Worm (Caenorhabditis elegans) whole organism, L4 larva: Measurements from ENCODE around the gene mxl-3.
A peak's percentile ranks its signal among the peaks of the same experiment; 100 is the strongest.

ENCODE experiments used
- F49E8.2 ChIP-seq: sonication (generic microtip); optimal IDR thresholded peaks from 2 replicates; lab custom pipeline; 2016; ENCODE audit warnings: missing compliant biosample characterization, mild to moderate bottlenecking, missing genetic modification characterization, borderline replicate concordance
- T20F7.1 ChIP-seq: fragments of 200-800 bp; sonication (Bioruptor generic); optimal IDR thresholded peaks from 2 replicates; lab custom pipeline; 2018; ENCODE audit warnings: mild to moderate bottlenecking, missing genetic modification characterization, missing compliant biosample characterization
- Y105C5A.15 ChIP-seq: fragments of 200-800 bp; sonication (Bioruptor generic); IDR thresholded peaks from 2 replicates; pipeline ENCODE4 v1.3.6; 2022; ENCODE audit warnings: missing genetic modification characterization, missing compliant biosample characterization
- Y48G9A.11 ChIP-seq: fragments of 200-800 bp; sonication (Bioruptor generic); IDR thresholded peaks from 2 replicates; pipeline ENCODE4 v1.3.6; 2022; ENCODE audit warnings: missing genetic modification reagents, missing genetic modification characterization, missing compliant biosample characterization
- Y5F2A.4 ChIP-seq: fragments of 200-800 bp; sonication (Bioruptor generic); optimal IDR thresholded peaks from 2 replicates; lab custom pipeline; 2018; ENCODE audit warnings: mild to moderate bottlenecking, missing genetic modification characterization, missing compliant biosample characterization
- Y75B8A.6 ChIP-seq: fragments of 200-800 bp; sonication (Bioruptor generic); IDR thresholded peaks from 2 replicates; pipeline ENCODE4 v1.3.6; 2022; ENCODE audit warnings: missing genetic modification reagents, missing genetic modification characterization, missing compliant biosample characterization
- ZK337.2 ChIP-seq: fragments of 200-800 bp; sonication (Bioruptor generic); IDR thresholded peaks from 2 replicates; pipeline ENCODE4 v1.3.6; 2022; ENCODE audit warnings: missing genetic modification reagents, missing genetic modification characterization, missing compliant biosample characterization
- ama-1 ChIP-seq: fragments of 150-350 bp; optimal IDR thresholded peaks from 2 replicates; lab custom pipeline; 2014; ENCODE audit warnings: inconsistent platforms, mixed read lengths
- arid-1 ChIP-seq: fragments of 200-800 bp; sonication (Bioruptor generic); conservative IDR thresholded peaks from 2 replicates; pipeline ENCODE4 v1.3.6; 2022; ENCODE audit warnings: missing genetic modification reagents, missing genetic modification characterization, missing compliant biosample characterization
- ceh-20 ChIP-seq: fragments of 200-800 bp; sonication (Bioruptor generic); IDR thresholded peaks from 2 replicates; pipeline ENCODE4 v1.3.6; 2022; ENCODE audit warnings: missing genetic modification reagents, missing genetic modification characterization, missing compliant biosample characterization
- ceh-28 ChIP-seq: fragments of 150-350 bp; optimal IDR thresholded peaks from 2 replicates; lab custom pipeline; 2014; ENCODE audit warnings: missing biosample characterization, missing genetic modification reagents, missing genetic modification characterization
- ceh-32 ChIP-seq: sonication (generic microtip); optimal IDR thresholded peaks from 2 replicates; lab custom pipeline; 2016; ENCODE audit warnings: mild to moderate bottlenecking, missing genetic modification characterization, missing compliant biosample characterization; ENCODE audit not compliant: poor library complexity
- ceh-82 ChIP-seq: sonication (generic microtip); optimal IDR thresholded peaks from 2 replicates; lab custom pipeline; 2017; ENCODE audit warnings: missing biosample characterization, missing genetic modification characterization
- ctbp-1 ChIP-seq: fragments of 200-800 bp; sonication (Bioruptor generic); IDR thresholded peaks from 2 replicates; pipeline ENCODE4 v1.3.6; 2022; ENCODE audit warnings: missing genetic modification reagents, missing genetic modification characterization, missing compliant biosample characterization
- daf-19 ChIP-seq: fragments of 200-800 bp; sonication (Bioruptor generic); conservative IDR thresholded peaks from 2 replicates; pipeline ENCODE4 v1.3.6; 2022; ENCODE audit warnings: missing genetic modification characterization, missing compliant biosample characterization
- dmd-6 ChIP-seq: fragments of 200-800 bp; sonication (Bioruptor generic); IDR thresholded peaks from 2 replicates; pipeline ENCODE4 v1.3.6; 2022; ENCODE audit warnings: missing genetic modification reagents, missing genetic modification characterization, missing compliant biosample characterization
- dmd-9 ChIP-seq: fragments of 200-800 bp; sonication (Bioruptor generic); IDR thresholded peaks from 2 replicates; pipeline ENCODE4 v1.3.6; 2022; ENCODE audit warnings: missing genetic modification reagents, missing genetic modification characterization, missing compliant biosample characterization
- duxl-1 ChIP-seq: sonication (generic microtip); optimal IDR thresholded peaks from 2 replicates; lab custom pipeline; 2016; ENCODE audit warnings: mild to moderate bottlenecking, missing genetic modification characterization, moderate library complexity, missing compliant biosample characterization; ENCODE audit not compliant: poor library complexity
- gei-8 ChIP-seq: fragments of 200-800 bp; sonication (Bioruptor generic); optimal IDR thresholded peaks from 2 replicates; lab custom pipeline; 2018; ENCODE audit warnings: mild to moderate bottlenecking, missing genetic modification characterization, missing compliant biosample characterization
- hif-1 ChIP-seq, 2 experiments: sonication (generic microtip); optimal IDR thresholded peaks; 2 replicates each; lab custom pipeline; 2016 to 2017; ENCODE audit warnings: missing compliant biosample characterization in 2 of 2, missing genetic modification characterization in 2 of 2, missing genetic modification reagents in 2 of 2, missing genotype in 2 of 2, mild to moderate bottlenecking in 1 of 2
- hlh-30 ChIP-seq: sonication (generic microtip); optimal IDR thresholded peaks from 2 replicates; lab custom pipeline; 2017; ENCODE audit warnings: antibody characterized with exemption, mild to moderate bottlenecking, missing genetic modification characterization, missing compliant biosample characterization; ENCODE audit not compliant: insufficient read depth
- jun-1 ChIP-seq: fragments of 150-350 bp; optimal IDR thresholded peaks from 2 replicates; lab custom pipeline; 2014; ENCODE audit warnings: missing biosample characterization, missing genetic modification reagents, missing genetic modification characterization
- lim-7 ChIP-seq: fragments of 200-800 bp; sonication (Bioruptor generic); IDR thresholded peaks from 2 replicates; pipeline ENCODE4 v1.3.6; 2022; ENCODE audit warnings: missing genetic modification characterization, missing compliant biosample characterization
- lin-1 ChIP-seq: fragments of 200-800 bp; sonication (Bioruptor generic); IDR thresholded peaks from 2 replicates; pipeline ENCODE4 v1.3.6; 2022; ENCODE audit warnings: missing genetic modification reagents, missing genetic modification characterization, missing compliant biosample characterization
- lin-15B ChIP-seq: fragments of 150-350 bp; sonication (generic microtip); optimal IDR thresholded peaks from 3 replicates; lab custom pipeline; 2014; ENCODE audit warnings: missing biosample characterization, missing genetic modification characterization
- lin-29 ChIP-seq: fragments of 200-800 bp; sonication (Bioruptor generic); IDR thresholded peaks from 2 replicates; pipeline ENCODE4 v1.3.6; 2022; ENCODE audit warnings: missing genetic modification reagents, missing genetic modification characterization, missing compliant biosample characterization
- lin-38 ChIP-seq: fragments of 200-800 bp; sonication (Bioruptor generic); IDR thresholded peaks from 2 replicates; pipeline ENCODE4 v1.3.6; 2022; ENCODE audit warnings: missing genetic modification reagents, missing genetic modification characterization, missing compliant biosample characterization
- lin-39 ChIP-seq: fragments of 150-350 bp; optimal IDR thresholded peaks from 2 replicates; lab custom pipeline; 2014; ENCODE audit warnings: missing biosample characterization, missing genetic modification reagents, missing genetic modification characterization
- lir-3 ChIP-seq: sonication (generic microtip); optimal IDR thresholded peaks from 2 replicates; lab custom pipeline; 2016; ENCODE audit warnings: mild to moderate bottlenecking, missing genetic modification characterization, missing compliant biosample characterization
- madf-5 ChIP-seq, 2 experiments: fragments of 200-800 bp; sonication (Bioruptor generic); IDR thresholded peaks; 2 replicates each; pipeline ENCODE4 v1.3.6; 2022; ENCODE audit warnings: missing compliant biosample characterization in 2 of 2, missing genetic modification characterization in 2 of 2
- madf-9 ChIP-seq: fragments of 200-800 bp; sonication (Bioruptor generic); conservative IDR thresholded peaks from 2 replicates; pipeline ENCODE4 v1.3.6; 2022; ENCODE audit warnings: missing genetic modification reagents, missing genetic modification characterization, missing compliant biosample characterization
- mdt-29 ChIP-seq: fragments of 200-800 bp; sonication (Bioruptor generic); IDR thresholded peaks from 2 replicates; pipeline ENCODE4 v1.3.6; 2022; ENCODE audit warnings: missing genetic modification reagents, missing genetic modification characterization, missing compliant biosample characterization
- nhr-10 ChIP-seq: fragments of 150-350 bp; optimal IDR thresholded peaks from 2 replicates; lab custom pipeline; 2014; ENCODE audit warnings: missing biosample characterization, missing genetic modification characterization
- nhr-237 ChIP-seq: sonication (generic microtip); optimal IDR thresholded peaks from 2 replicates; lab custom pipeline; 2017; ENCODE audit warnings: missing biosample characterization, missing genetic modification characterization
- nhr-25 ChIP-seq: sonication (generic microtip); optimal IDR thresholded peaks from 2 replicates; lab custom pipeline; 2017; ENCODE audit warnings: missing genetic modification characterization, mild to moderate bottlenecking, missing compliant biosample characterization, antibody characterized with exemption, moderate library complexity, borderline replicate concordance; ENCODE audit not compliant: insufficient read depth
- nhr-28 ChIP-seq: fragments of 150-350 bp; optimal IDR thresholded peaks from 2 replicates; lab custom pipeline; 2014; ENCODE audit warnings: missing biosample characterization, missing genetic modification characterization
- nhr-41 ChIP-seq: fragments of 200-800 bp; sonication (Bioruptor generic); IDR thresholded peaks from 2 replicates; pipeline ENCODE4 v1.3.6; 2022; ENCODE audit warnings: missing genetic modification reagents, missing genetic modification characterization, missing compliant biosample characterization
- nhr-48 ChIP-seq: sonication (generic microtip); optimal IDR thresholded peaks from 2 replicates; lab custom pipeline; 2016; ENCODE audit warnings: mild to moderate bottlenecking, missing genetic modification characterization, missing compliant biosample characterization
- nhr-77 ChIP-seq: fragments of 150-350 bp; optimal IDR thresholded peaks from 2 replicates; lab custom pipeline; 2014; ENCODE audit warnings: missing biosample characterization, missing genetic modification characterization
- pha-4 ChIP-seq, 2 experiments: fragments of 150-350 bp in 1 of 2; fragments of 200-800 bp in 1 of 2; sonication (Bioruptor generic) in 1 of 2; IDR thresholded peaks in 1 of 2; optimal IDR thresholded peaks in 1 of 2; 2 replicates each; pipeline versions ENCODE4 v1.3.6 to Lab custom; 2014 to 2022; ENCODE audit warnings: missing genetic modification characterization in 2 of 2, missing genetic modification reagents in 2 of 2, missing biosample characterization in 1 of 2, missing compliant biosample characterization in 1 of 2
- pqm-1 ChIP-seq: sonication (generic microtip); optimal IDR thresholded peaks from 2 replicates; lab custom pipeline; 2017; ENCODE audit warnings: missing biosample characterization, missing genetic modification characterization
- saeg-2 ChIP-seq: fragments of 200-800 bp; sonication (Bioruptor generic); IDR thresholded peaks from 2 replicates; pipeline ENCODE4 v1.3.6; 2022; ENCODE audit warnings: missing genetic modification reagents, missing genetic modification characterization, missing compliant biosample characterization
- sdz-12 ChIP-seq: fragments of 200-800 bp; sonication (Bioruptor generic); optimal IDR thresholded peaks from 2 replicates; lab custom pipeline; 2018; ENCODE audit warnings: mild to moderate bottlenecking, missing genetic modification characterization, missing compliant biosample characterization
- set-16 ChIP-seq: fragments of 200-800 bp; sonication (Bioruptor generic); IDR thresholded peaks from 2 replicates; pipeline ENCODE4 v1.3.6; 2022; ENCODE audit warnings: missing genetic modification reagents, missing genetic modification characterization, missing compliant biosample characterization
- skn-1 ChIP-seq: fragments of 150-350 bp; optimal IDR thresholded peaks from 2 replicates; lab custom pipeline; 2014; ENCODE audit warnings: missing biosample characterization, missing genetic modification characterization
- snpc-1.2 ChIP-seq: fragments of 200-800 bp; sonication (Bioruptor generic); IDR thresholded peaks from 2 replicates; pipeline ENCODE4 v1.3.6; 2022; ENCODE audit warnings: missing genetic modification reagents, missing genetic modification characterization, missing compliant biosample characterization
- tra-1 ChIP-seq: fragments of 200-800 bp; sonication (Bioruptor generic); IDR thresholded peaks from 2 replicates; pipeline ENCODE4 v1.3.6; 2022; ENCODE audit warnings: missing genetic modification reagents, missing genetic modification characterization, missing compliant biosample characterization
- vab-7 ChIP-seq: fragments of 200-800 bp; sonication (Bioruptor generic); IDR thresholded peaks from 2 replicates; pipeline ENCODE4 v1.3.6; 2022; ENCODE audit warnings: missing genetic modification reagents, missing genetic modification characterization, missing compliant biosample characterization
- zfp-2 ChIP-seq: sonication (generic microtip); optimal IDR thresholded peaks from 2 replicates; lab custom pipeline; 2016; ENCODE audit warnings: mild to moderate bottlenecking, missing genetic modification characterization, missing compliant biosample characterization
- zip-11 ChIP-seq: fragments of 200-800 bp; sonication (Bioruptor generic); IDR thresholded peaks from 2 replicates; pipeline ENCODE4 v1.3.6; 2022; ENCODE audit warnings: missing genetic modification characterization, missing compliant biosample characterization
- zip-2 ChIP-seq: fragments of 150-350 bp; optimal IDR thresholded peaks from 2 replicates; lab custom pipeline; 2014; ENCODE audit warnings: missing biosample characterization, missing genetic modification characterization

The mxl-3 gene

DNA sequence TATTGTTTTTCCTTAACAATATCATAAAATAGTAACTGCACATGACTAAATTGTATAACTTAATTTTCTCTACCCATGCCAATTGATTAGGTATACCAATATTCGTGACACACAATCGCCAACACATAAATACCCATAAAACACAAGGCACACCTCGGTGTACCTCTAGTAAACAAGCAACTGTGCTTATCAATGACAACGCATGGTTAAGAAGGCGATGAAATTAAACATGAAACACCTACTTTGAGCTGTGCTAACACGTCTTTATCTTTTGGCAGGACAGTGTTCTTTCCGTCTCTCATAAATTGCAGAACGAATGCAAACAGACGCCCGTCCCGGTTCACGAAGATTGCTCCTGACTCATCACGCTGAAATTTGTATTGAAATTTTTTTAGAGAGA lies 39.8 kb downstream of the mxl-3 start:
- TF ChIP-seq lin-39 (tag; lab: Kevin White, UChicago) (no peak), ZK337.2 (GFP tag; lab: Robert Waterston, UW) (no peak), mdt-29 (GFP tag; lab: Robert Waterston, UW) (no peak), dmd-6 (peak; percentile 93), saeg-2 (GFP tag; lab: Robert Waterston, UW) (no peak), ceh-32 (tag; lab: Kevin White, UChicago) (no peak), Y5F2A.4 (GFP tag; lab: Kevin White, UChicago) (no peak), ceh-28 (tag; lab: Kevin White, UChicago) (no peak), tra-1 (GFP tag; lab: Robert Waterston, UW) (peak; percentile 72; the same call in 1 of the 2 replicates), nhr-237 (tag; lab: Kevin White, UChicago) (no peak), gei-8 (GFP tag; lab: Kevin White, UChicago) (no peak), Y75B8A.6 (GFP tag; lab: Robert Waterston, UW) (no peak), daf-19 (GFP tag; lab: Robert Waterston, UW) (no peak), arid-1 (GFP tag; lab: Robert Waterston, UW) (no peak), madf-9 (no peak), nhr-77 (tag; lab: Kevin White, UChicago) (peak; percentile 70), nhr-48 (tag; lab: Kevin White, UChicago) (peak; percentile 51), T20F7.1 (GFP tag; lab: Kevin White, UChicago) (no peak), dmd-9 (GFP tag; lab: Robert Waterston, UW) (no peak), lir-3 (tag; lab: Kevin White, UChicago) (no peak), ceh-82 (tag; lab: Kevin White, UChicago) (no peak), lin-29 (no peak), zfp-2 (tag; lab: Kevin White, UChicago) (no peak), nhr-10 (tag; lab: Kevin White, UChicago) (peak; percentile 58), pha-4 (GFP tag; IDR thresholded peaks at IDR 0.05; lab: Robert Waterston, UW) (no peak), pha-4 (tag; optimal IDR thresholded peaks at IDR 0.05; lab: Kevin White, UChicago) (no peak), zip-11 (GFP tag; lab: Robert Waterston, UW) (no peak), lin-38 (GFP tag; lab: Robert Waterston, UW) (no peak), lin-15B (no peak), zip-2 (peak; percentile 27), ama-1 (lab: Kevin White, UChicago) (no peak), sdz-12 (GFP tag; lab: Kevin White, UChicago) (no peak), snpc-1.2 (GFP tag; lab: Robert Waterston, UW) (no peak), Y105C5A.15 (GFP tag; lab: Robert Waterston, UW) (no peak), set-16 (no peak), hlh-30 (peak; percentile 68), vab-7 (GFP tag; lab: Robert Waterston, UW) (no peak), madf-5 (GFP tag; IDR thresholded peaks at IDR 0.05; lab: Robert Waterston, UW) (no peak), lin-1 (no peak), nhr-41 (GFP tag; lab: Robert Waterston, UW) (no peak), duxl-1 (tag; lab: Kevin White, UChicago) (no peak), F49E8.2 (tag; lab: Kevin White, UChicago) (no peak), pqm-1 (peak; percentile 92), Y48G9A.11 (GFP tag; lab: Robert Waterston, UW) (no peak), lim-7 (GFP tag; lab: Robert Waterston, UW) (no peak), nhr-28 (tag; lab: Kevin White, UChicago) (peak; percentile 94), skn-1 (no peak), jun-1 (tag; lab: Kevin White, UChicago) (no peak), nhr-25 (tag; lab: Kevin White, UChicago) (no peak), ceh-20 (GFP tag; lab: Robert Waterston, UW) (no peak), hif-1 (tag; optimal IDR thresholded peaks at IDR 0.05; lab: Kevin White, UChicago) (no peak), ctbp-1 (GFP tag; lab: Robert Waterston, UW) (no peak)
